Worm (Caenorhabditis elegans) whole organism, midembryonic: ENCODE results near the gene W05H9.4.

Experiments
- flt-1 ChIP-seq: fragments of 200-800 bp; sonication (Bioruptor generic); IDR thresholded peaks from 2 replicates; pipeline ENCODE4 v1.3.6; 2022; ENCODE audit warnings: missing genetic modification characterization, missing compliant biosample characterization
- med-1 ChIP-seq: sonication (generic microtip); optimal IDR thresholded peaks from 2 replicates; lab custom pipeline; 2017; ENCODE audit warnings: missing genetic modification characterization, mild to moderate bottlenecking, missing compliant biosample characterization, antibody characterized with exemption, missing genetic modification reagents; ENCODE audit not compliant: insufficient read depth
- ref-1 ChIP-seq: fragments of 200-800 bp; sonication (Bioruptor generic); conservative IDR thresholded peaks from 2 replicates; pipeline ENCODE4 v1.3.6; 2022; ENCODE audit warnings: missing genetic modification reagents, missing genetic modification characterization, missing compliant biosample characterization
- tab-1 ChIP-seq: fragments of 200-800 bp; sonication (Bioruptor generic); IDR thresholded peaks from 2 replicates; pipeline ENCODE4 v1.3.6; 2022; ENCODE audit warnings: missing genetic modification characterization, missing compliant biosample characterization
- ztf-23 ChIP-seq: fragments of 200-800 bp; sonication (Bioruptor generic); IDR thresholded peaks from 2 replicates; pipeline ENCODE4 v1.3.6; 2022; ENCODE audit warnings: missing genetic modification reagents, missing genetic modification characterization, missing compliant biosample characterization
- ztf-29 ChIP-seq: fragments of 200-800 bp; sonication (Bioruptor generic); IDR thresholded peaks from 2 replicates; pipeline ENCODE4 v1.3.6; 2022; ENCODE audit warnings: missing genetic modification reagents, missing genetic modification characterization, missing compliant biosample characterization

DNA sequence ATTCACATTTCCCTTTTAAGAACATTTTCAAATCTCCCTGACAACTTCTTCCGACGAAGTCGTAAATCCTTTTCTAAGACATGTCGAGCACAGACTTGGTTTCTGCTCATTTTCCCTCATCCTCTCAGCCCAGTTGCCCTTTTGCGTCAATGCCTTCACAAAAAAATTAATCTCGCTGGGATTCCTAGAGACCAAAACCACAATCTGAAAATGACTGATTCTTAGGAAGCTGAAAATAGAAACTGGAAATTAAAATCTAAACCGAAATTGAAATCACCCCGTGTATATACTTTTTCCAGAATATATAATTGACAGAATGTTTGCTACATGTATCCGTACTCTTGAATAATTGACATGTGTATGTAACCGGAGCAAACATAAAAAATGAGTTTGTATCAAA lies 16.4 kb upstream of the W05H9.4 start:
- no peak for TF ChIP-seq med-1 (GFP tag; lab: Kevin White, UChicago)
- TF ChIP-seq flt-1 (GFP tag; lab: Robert Waterston, UW): no peak
- no peak for TF ChIP-seq ztf-23 (GFP tag; lab: Robert Waterston, UW)
- TF ChIP-seq ztf-29 (GFP tag; lab: Robert Waterston, UW): no peak
- TF ChIP-seq ref-1 (GFP tag; lab: Robert Waterston, UW): no peak
- no peak for TF ChIP-seq tab-1 (GFP tag; lab: Robert Waterston, UW)
